Fruit fly (Drosophila melanogaster) whole organism, pupa: ENCODE measurements around the gene Vha100-4.

Experiments used
- EcR ChIP-seq: fragments of 200-800 bp; sonication (Bioruptor generic); optimal IDR thresholded peaks from 3 replicates; lab custom pipeline; 2019; ENCODE audit warnings: missing biosample characterization, missing genetic modification characterization, mild to moderate bottlenecking, moderate library complexity, missing genetic modification reagents
- Snoo ChIP-seq: fragments of 200-800 bp; sonication (Bioruptor generic); optimal IDR thresholded peaks from 3 replicates; lab custom pipeline; 2017; ENCODE audit warnings: missing biosample characterization, mild to moderate bottlenecking, missing genetic modification characterization, inconsistent platforms
- rn ChIP-seq: fragments of 200-800 bp; sonication (Bioruptor generic); IDR thresholded peaks from 2 replicates; pipeline ENCODE4 v1.3.6; 2022; ENCODE audit warnings: missing biosample characterization, missing genetic modification characterization

DNA sequence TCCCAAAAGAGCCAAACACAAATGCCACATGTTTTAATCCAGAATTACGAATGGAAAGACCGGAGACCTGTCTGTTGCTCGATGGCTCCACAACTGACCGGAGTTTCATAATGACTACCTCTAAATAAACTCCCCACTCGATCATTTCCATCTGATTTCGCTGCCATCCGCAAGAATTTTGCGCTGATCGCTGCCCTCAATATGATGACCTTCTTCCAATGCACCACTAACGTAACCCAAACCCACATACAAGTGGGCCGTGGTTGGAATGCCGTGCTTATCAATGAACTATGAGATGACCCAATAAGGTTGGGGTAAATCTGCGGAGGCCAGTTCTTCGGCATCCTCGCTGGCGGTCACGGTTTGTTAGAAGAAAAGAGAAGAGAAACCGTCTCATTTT is 4.6 kb downstream of the Vha100-4 start, which contains the start of gene CG14309:
- TF ChIP-seq EcR (GFP tag; lab: Kevin White, UChicago) = no peak
- no peak for TF ChIP-seq Snoo
- TF ChIP-seq rn (GFP tag; lab: Robert Waterston, UW) = no peak
